ENCODE assay signal across 4 worm cellular contexts in genomic region chrV:7776029-7776628, ce11.
TF ChIP-seq lines count a peak whose summit lies in the region.

Gene rpl-39, minus strand, starts transcription at chrV:7776079.
Gene rps-30, plus strand, starts transcription at chrV:7776578.

TF ChIP-seq in whole organism, L2 larva, 48 proteins besides CTCF, POLR2A, EP300 and RAD21 (continues in another document):
- TF ChIP-seq sma-9 (GFP tag; optimal IDR thresholded peaks at IDR 0.05; lab: Kevin White, UChicago) (peak; percentile 80), sma-9 (tag; optimal IDR thresholded peaks at IDR 0.05; lab: Kevin White, UChicago) (no peak), egl-27 (tag; optimal IDR thresholded peaks at IDR 0.05; lab: Kevin White, UChicago) (peak; percentile 47), nhr-25 (tag; optimal IDR thresholded peaks at IDR 0.05; lab: Kevin White, UChicago) (peak; percentile 78), mab-5 (tag; optimal IDR thresholded peaks at IDR 0.05; lab: Kevin White, UChicago) (peak; percentile 69), C34F6.9 (tag; optimal IDR thresholded peaks at IDR 0.05; lab: Kevin White, UChicago) (peak; percentile 87), zag-1 (tag; optimal IDR thresholded peaks at IDR 0.05; lab: Kevin White, UChicago) (peak; percentile 50), fos-1 (tag; optimal IDR thresholded peaks at IDR 0.05; lab: Kevin White, UChicago) (peak; percentile 73), peb-1 (tag; optimal IDR thresholded peaks at IDR 0.05; lab: Kevin White, UChicago) (no peak), snpc-4 (tag; optimal IDR thresholded peaks at IDR 0.05; lab: Kevin White, UChicago) (peak; percentile 42), lin-39 (tag; optimal IDR thresholded peaks at IDR 0.05; lab: Kevin White, UChicago) (no peak), ztf-11 (tag; optimal IDR thresholded peaks at IDR 0.05; lab: Kevin White, UChicago) (no peak), unc-55 (GFP tag; optimal IDR thresholded peaks at IDR 0.05; lab: Kevin White, UChicago) (peak; percentile 98), nhr-6 (tag; optimal IDR thresholded peaks at IDR 0.05; lab: Kevin White, UChicago) (no peak), unc-39 (tag; optimal IDR thresholded peaks at IDR 0.05; lab: Kevin White, UChicago) (no peak), ZK546.5 (tag; optimal IDR thresholded peaks at IDR 0.05; lab: Kevin White, UChicago) (peak; percentile 48), ceh-82 (tag; optimal IDR thresholded peaks at IDR 0.05; lab: Kevin White, UChicago) (peak; percentile 56), elt-3 (tag; optimal IDR thresholded peaks at IDR 0.05; lab: Kevin White, UChicago) (no peak), nhr-11 (tag; optimal IDR thresholded peaks at IDR 0.05; lab: Kevin White, UChicago) (no peak), R02D3.7 (tag; optimal IDR thresholded peaks at IDR 0.05; lab: Kevin White, UChicago) (peak; percentile 59), blmp-1 (tag; optimal IDR thresholded peaks at IDR 0.05; lab: Kevin White, UChicago; ENCODE audit: insufficient read depth) (peak; percentile 66), nhr-129 (tag; optimal IDR thresholded peaks at IDR 0.05; lab: Kevin White, UChicago) (peak; percentile 88), lin-13 (GFP tag; optimal IDR thresholded peaks at IDR 0.05; lab: Kevin White, UChicago) (peak; percentile 78)

TF ChIP-seq in whole organism, L4 larva, 104 proteins besides CTCF, POLR2A, EP300 and RAD21 (continues in another document):
- TF ChIP-seq duxl-1 (tag; optimal IDR thresholded peaks at IDR 0.05; lab: Kevin White, UChicago; ENCODE audit: poor library complexity) (peak; percentile 23), daf-16 (GFP tag; optimal IDR thresholded peaks at IDR 0.05; lab: Kevin White, UChicago) (no peak), daf-16 (tag; optimal IDR thresholded peaks at IDR 0.05; lab: Kevin White, UChicago) (no peak), dpl-1 (GFP tag; optimal IDR thresholded peaks at IDR 0.05; lab: Kevin White, UChicago) (peak; percentile 80), R02D3.7 (tag; optimal IDR thresholded peaks at IDR 0.05; lab: Kevin White, UChicago) (peak; percentile 44), lin-29 (GFP tag; IDR thresholded peaks at IDR 0.05; lab: Robert Waterston, UW) (peak; percentile 58), T20F7.1 (GFP tag; optimal IDR thresholded peaks at IDR 0.05; lab: Kevin White, UChicago) (peak; percentile 82), spr-1 (tag; optimal IDR thresholded peaks at IDR 0.05; lab: Kevin White, UChicago) (peak; percentile 69), dve-1 (tag; optimal IDR thresholded peaks at IDR 0.05; lab: Kevin White, UChicago; ENCODE audit: insufficient read depth) (peak; percentile 83), spr-3 (GFP tag; optimal IDR thresholded peaks at IDR 0.05; lab: Kevin White, UChicago) (no peak), madf-9 (GFP tag; conservative IDR thresholded peaks at IDR 0.05; lab: Robert Waterston, UW) (0 out of 2 replicates have a peak, but pooled peaks have one; percentile 26), mdt-29 (GFP tag; IDR thresholded peaks at IDR 0.05; lab: Robert Waterston, UW) (no peak), dmd-6 (GFP tag; IDR thresholded peaks at IDR 0.05; lab: Robert Waterston, UW) (peak; percentile 79), ztf-7 (tag; optimal IDR thresholded peaks at IDR 0.05; lab: Kevin White, UChicago) (peak; percentile 20), lin-15B (tag; optimal IDR thresholded peaks at IDR 0.05; lab: Kevin White, UChicago) (no peak), nhr-76 (tag; optimal IDR thresholded peaks at IDR 0.05; lab: Kevin White, UChicago) (no peak), fkh-10 (GFP tag; optimal IDR thresholded peaks at IDR 0.05; lab: Kevin White, UChicago) (peak; percentile 61), nhr-28 (tag; optimal IDR thresholded peaks at IDR 0.05; lab: Kevin White, UChicago) (peak; percentile 81), tra-1 (GFP tag; IDR thresholded peaks at IDR 0.05; lab: Robert Waterston, UW) (no peak), nhr-25 (tag; optimal IDR thresholded peaks at IDR 0.05; lab: Kevin White, UChicago; ENCODE audit: borderline replicate concordance, insufficient read depth) (peak; percentile 72), T26A8.4 (GFP tag; IDR thresholded peaks at IDR 0.05; lab: Robert Waterston, UW) (no peak), lin-39 (tag; optimal IDR thresholded peaks at IDR 0.05; lab: Kevin White, UChicago) (no peak), Y48G9A.11 (GFP tag; IDR thresholded peaks at IDR 0.05; lab: Robert Waterston, UW) (0 out of 2 replicates have a peak, but pooled peaks have one; percentile 53)

TF ChIP-seq in whole organism, late embryonic, 69 proteins besides CTCF, POLR2A, EP300 and RAD21 (continues in another document):
- peak; percentile 20 for TF ChIP-seq ceh-34 (tag; optimal IDR thresholded peaks at IDR 0.05; lab: Kevin White, UChicago)
- TF ChIP-seq K02D7.2 (tag; optimal IDR thresholded peaks at IDR 0.05; lab: Kevin White, UChicago), result no peak
- TF ChIP-seq unc-55 (GFP tag; optimal IDR thresholded peaks at IDR 0.05; lab: Kevin White, UChicago), result peak; percentile 49
- peak; percentile 13 for TF ChIP-seq ref-2 (tag; optimal IDR thresholded peaks at IDR 0.05; lab: Kevin White, UChicago)
- TF ChIP-seq sdc-2 (tag; optimal IDR thresholded peaks at IDR 0.05; lab: Kevin White, UChicago), result no peak
- TF ChIP-seq tbx-2 (tag; optimal IDR thresholded peaks at IDR 0.05; lab: Kevin White, UChicago), result peak; percentile 63
- no peak for TF ChIP-seq eyg-1 (tag; optimal IDR thresholded peaks at IDR 0.05; lab: Kevin White, UChicago)
- TF ChIP-seq odd-2 (tag; optimal IDR thresholded peaks at IDR 0.05; lab: Kevin White, UChicago), result no peak
- no peak for TF ChIP-seq lin-11 (tag; optimal IDR thresholded peaks at IDR 0.05; lab: Kevin White, UChicago)
- peak; percentile 83 for TF ChIP-seq nfya-1 (tag; optimal IDR thresholded peaks at IDR 0.05; lab: Kevin White, UChicago)
- no peak for TF ChIP-seq sox-2 (GFP tag; IDR thresholded peaks at IDR 0.05; lab: Robert Waterston, UW)
- no peak for TF ChIP-seq F13H6.1 (tag; optimal IDR thresholded peaks at IDR 0.05; lab: Kevin White, UChicago)
- no peak for TF ChIP-seq ceh-24 (tag; optimal IDR thresholded peaks at IDR 0.05; lab: Kevin White, UChicago)
- no peak for TF ChIP-seq K09A11.1 (tag; optimal IDR thresholded peaks at IDR 0.05; lab: Kevin White, UChicago; ENCODE audit: insufficient read depth)
- no peak for TF ChIP-seq sox-4 (tag; optimal IDR thresholded peaks at IDR 0.05; lab: Kevin White, UChicago)
- peak; percentile 60 for TF ChIP-seq ceh-31 (tag; optimal IDR thresholded peaks at IDR 0.05; lab: Kevin White, UChicago)
- TF ChIP-seq pros-1 (tag; optimal IDR thresholded peaks at IDR 0.05; lab: Kevin White, UChicago), result peak; percentile 53
- TF ChIP-seq ztf-16 (tag; optimal IDR thresholded peaks at IDR 0.05; lab: Kevin White, UChicago), result peak; percentile 28
- TF ChIP-seq ceh-18 (tag; optimal IDR thresholded peaks at IDR 0.05; lab: Kevin White, UChicago), result peak; percentile 71
- no peak for TF ChIP-seq fkh-10 (GFP tag; optimal IDR thresholded peaks at IDR 0.05; lab: Kevin White, UChicago)
- TF ChIP-seq rnt-1 (tag; optimal IDR thresholded peaks at IDR 0.05; lab: Kevin White, UChicago), result peak; percentile 73
- TF ChIP-seq unc-42 (tag; optimal IDR thresholded peaks at IDR 0.05; lab: Kevin White, UChicago), result peak; percentile 39
- no peak for TF ChIP-seq hlh-8 (tag; optimal IDR thresholded peaks at IDR 0.05; lab: Kevin White, UChicago)
- TF ChIP-seq pax-1 (tag; optimal IDR thresholded peaks at IDR 0.05; lab: Kevin White, UChicago), result peak; percentile 54
- TF ChIP-seq ets-4 (tag; optimal IDR thresholded peaks at IDR 0.05; lab: Kevin White, UChicago), result peak; percentile 16
- TF ChIP-seq madf-2 (tag; optimal IDR thresholded peaks at IDR 0.05; lab: Kevin White, UChicago), result peak; percentile 6

TF ChIP-seq in whole organism, mixed stage, embryonic, 35 proteins besides CTCF, POLR2A, EP300 and RAD21 (continues in another document):
- TF ChIP-seq ces-1 (GFP tag; optimal IDR thresholded peaks at IDR 0.05; lab: Kevin White, UChicago), result peak; percentile 70
- no peak for TF ChIP-seq nhr-76 (tag; optimal IDR thresholded peaks at IDR 0.05; lab: Kevin White, UChicago)
- TF ChIP-seq unc-62 (GFP tag; optimal IDR thresholded peaks at IDR 0.05; lab: Kevin White, UChicago), result peak; percentile 19
- no peak for TF ChIP-seq mab-5 (tag; optimal IDR thresholded peaks at IDR 0.05; lab: Kevin White, UChicago)
- TF ChIP-seq lin-13 (tag; optimal IDR thresholded peaks at IDR 0.05; lab: Kevin White, UChicago), result peak; percentile 75
- no peak for TF ChIP-seq tbx-8 (GFP tag; optimal IDR thresholded peaks at IDR 0.05; lab: Kevin White, UChicago)
- no peak for TF ChIP-seq flh-1 (GFP tag; optimal IDR thresholded peaks at IDR 0.05; lab: Kevin White, UChicago)
- peak; percentile 56 for TF ChIP-seq hlh-1 (tag; optimal IDR thresholded peaks at IDR 0.05; lab: Kevin White, UChicago)
- TF ChIP-seq ceh-83 (GFP tag; optimal IDR thresholded peaks at IDR 0.05; lab: Kevin White, UChicago), result no peak
- TF ChIP-seq sptf-1 (tag; optimal IDR thresholded peaks at IDR 0.05; lab: Kevin White, UChicago), result peak; percentile 64
- TF ChIP-seq unc-120 (tag; optimal IDR thresholded peaks at IDR 0.05; lab: Kevin White, UChicago; ENCODE audit: poor library complexity, severe bottlenecking), result peak; percentile 24
- no peak for TF ChIP-seq elt-1 (tag; optimal IDR thresholded peaks at IDR 0.05; lab: Kevin White, UChicago; ENCODE audit: borderline replicate concordance, insufficient read depth)
- TF ChIP-seq mep-1 (tag; optimal IDR thresholded peaks at IDR 0.05; lab: Kevin White, UChicago), result peak; percentile 91
- TF ChIP-seq nhr-12 (tag; optimal IDR thresholded peaks at IDR 0.05; lab: Kevin White, UChicago), result no peak
- no peak for TF ChIP-seq nhr-28 (tag; optimal IDR thresholded peaks at IDR 0.05; lab: Kevin White, UChicago)
- TF ChIP-seq zip-8 (tag; optimal IDR thresholded peaks at IDR 0.05; lab: Kevin White, UChicago), result no peak
- TF ChIP-seq mls-2 (tag; optimal IDR thresholded peaks at IDR 0.05; lab: Kevin White, UChicago), result peak; percentile 31
- peak; percentile 85 for TF ChIP-seq lsy-2 (tag; optimal IDR thresholded peaks at IDR 0.05; lab: Kevin White, UChicago)
- TF ChIP-seq cnd-1 (tag; optimal IDR thresholded peaks at IDR 0.05; lab: Kevin White, UChicago), result no peak
- peak; percentile 85 for TF ChIP-seq pha-4 (tag; optimal IDR thresholded peaks at IDR 0.05; lab: Kevin White, UChicago)
- TF ChIP-seq ceh-39 (tag; optimal IDR thresholded peaks at IDR 0.05; lab: Kevin White, UChicago), result peak; percentile 79
- no peak for TF ChIP-seq nhr-2 (tag; optimal IDR thresholded peaks at IDR 0.05; lab: Kevin White, UChicago)
- TF ChIP-seq blmp-1 (tag; optimal IDR thresholded peaks at IDR 0.05; lab: Kevin White, UChicago), result no peak
- TF ChIP-seq ham-2 (GFP tag; optimal IDR thresholded peaks at IDR 0.05; lab: Kevin White, UChicago), result peak; percentile 54
- no peak for TF ChIP-seq snpc-4 (tag; optimal IDR thresholded peaks at IDR 0.05; lab: Kevin White, UChicago)
- TF ChIP-seq ceh-43 (GFP tag; optimal IDR thresholded peaks at IDR 0.05; lab: Kevin White, UChicago), result no peak
- no peak for TF ChIP-seq sem-2 (GFP tag; optimal IDR thresholded peaks at IDR 0.05; lab: Kevin White, UChicago)
- no peak for TF ChIP-seq bed-3 (GFP tag; optimal IDR thresholded peaks at IDR 0.05; lab: Kevin White, UChicago)
- peak; percentile 8 for TF ChIP-seq ztf-11 (tag; optimal IDR thresholded peaks at IDR 0.05; lab: Kevin White, UChicago)
- no peak for TF ChIP-seq lin-32 (GFP tag; optimal IDR thresholded peaks at IDR 0.05; lab: Kevin White, UChicago)
